Fruit fly (Drosophila melanogaster) whole organism, pupa: ENCODE measurements around the gene Cht5.

ENCODE experiments used
- CG10348 ChIP-seq: fragments of 200-800 bp; sonication (Bioruptor generic); IDR thresholded peaks from 2 replicates; pipeline ENCODE4 v1.3.6; 2022; ENCODE audit warnings: missing biosample characterization, missing genetic modification characterization
- CG13204 ChIP-seq: fragments of 200-800 bp; sonication (Bioruptor generic); optimal IDR thresholded peaks from 2 replicates; lab custom pipeline; 2018; ENCODE audit warnings: missing biosample characterization, mild to moderate bottlenecking, missing genetic modification characterization, moderate library complexity
- CG14655 ChIP-seq: fragments of 200-800 bp; sonication (Bioruptor generic); optimal IDR thresholded peaks from 3 replicates; lab custom pipeline; 2017; ENCODE audit warnings: mild to moderate bottlenecking, missing biosample characterization, missing genetic modification reagents, missing genetic modification characterization
- CG15710 ChIP-seq: fragments of 200-800 bp; sonication (Bioruptor generic); optimal IDR thresholded peaks from 2 replicates; lab custom pipeline; 2018; ENCODE audit warnings: missing biosample characterization, mild to moderate bottlenecking, missing genetic modification characterization, moderate library complexity
- CG8159 ChIP-seq: fragments of 200-800 bp; sonication (Bioruptor generic); optimal IDR thresholded peaks from 3 replicates; lab custom pipeline; 2018; ENCODE audit warnings: missing biosample characterization, mild to moderate bottlenecking, missing genetic modification characterization, moderate library complexity
- CG8301 ChIP-seq: fragments of 200-800 bp; sonication (Bioruptor generic); optimal IDR thresholded peaks from 2 replicates; lab custom pipeline; 2018; ENCODE audit warnings: missing biosample characterization, mild to moderate bottlenecking, missing genetic modification characterization
- CG9948 ChIP-seq: fragments of 200-800 bp; sonication (Bioruptor generic); optimal IDR thresholded peaks from 2 replicates; lab custom pipeline; 2018; ENCODE audit warnings: missing biosample characterization, mild to moderate bottlenecking, missing genetic modification characterization, moderate library complexity
- EcR ChIP-seq: fragments of 200-800 bp; sonication (Bioruptor generic); optimal IDR thresholded peaks from 3 replicates; lab custom pipeline; 2019; ENCODE audit warnings: missing biosample characterization, missing genetic modification characterization, mild to moderate bottlenecking, moderate library complexity, missing genetic modification reagents
- Ets98B ChIP-seq: fragments of 200-800 bp; sonication (Bioruptor generic); IDR thresholded peaks from 2 replicates; pipeline ENCODE4 v1.3.6; 2022; ENCODE audit warnings: missing biosample characterization, missing genetic modification characterization
- Pif1A ChIP-seq: fragments of 200-800 bp; sonication (Bioruptor generic); optimal IDR thresholded peaks from 3 replicates; lab custom pipeline; 2016; ENCODE audit warnings: missing biosample characterization, missing genetic modification characterization
- fd96Ca ChIP-seq: fragments of 200-800 bp; sonication (Bioruptor generic); IDR thresholded peaks from 3 replicates; pipeline ENCODE4 v1.3.6; 2022; ENCODE audit warnings: missing biosample characterization, missing genetic modification characterization
- gl ChIP-seq: fragments of 200-800 bp; sonication (Bioruptor generic); optimal IDR thresholded peaks from 2 replicates; lab custom pipeline; 2018; ENCODE audit warnings: missing biosample characterization, mild to moderate bottlenecking, missing genetic modification characterization

DNA sequence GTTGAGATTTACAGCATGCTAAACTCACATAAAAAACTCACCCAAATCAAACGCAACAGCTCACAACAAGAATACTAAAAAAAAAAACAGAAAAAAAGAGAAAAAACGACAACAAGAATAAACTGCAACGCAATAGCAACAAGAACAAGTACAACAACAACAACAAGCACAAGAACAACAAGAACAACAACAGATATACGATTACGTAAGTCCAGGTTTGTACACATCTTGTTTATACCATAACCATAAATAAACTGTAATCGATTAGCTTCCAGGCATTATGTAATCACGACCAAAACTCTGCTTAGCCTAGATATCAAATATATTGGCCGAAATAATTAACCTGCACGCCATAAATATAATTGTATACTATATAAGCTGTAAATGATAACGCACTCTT, 5.8 kb upstream of the Cht5 start:
- TF ChIP-seq CG8159 (tag; lab: Kevin White, UChicago) (no peak), CG8301 (tag; lab: Kevin White, UChicago) (no peak), CG10348 (GFP tag; lab: Robert Waterston, UW) (no peak), Ets98B (GFP tag; lab: Robert Waterston, UW) (no peak), CG15710 (tag; lab: Kevin White, UChicago) (no peak), Pif1A (GFP tag; lab: Kevin White, UChicago) (no peak), CG9948 (no peak), CG13204 (GFP tag; lab: Kevin White, UChicago) (no peak), gl (tag; lab: Kevin White, UChicago) (no peak), CG14655 (GFP tag; lab: Kevin White, UChicago) (no peak), fd96Ca (GFP tag; lab: Robert Waterston, UW) (no peak), EcR (no peak)
